Fruit fly (Drosophila melanogaster): Measurements from ENCODE around the gene CG9121.

The CG9121 gene

dm6 chr2L:5052367-5052914 is 1.6 kb upstream of the CG9121 start, which contains the start of gene senju (continued):
- TF ChIP-seq unc-4 (GFP tag; IDR thresholded peaks at IDR 0.05; ENCODE audit: partially characterized antibody) = peak; percentile 32; the same call in 1 of the 2 replicates
- peak; percentile 62 for TF ChIP-seq Hr39 (optimal IDR thresholded peaks at IDR 0.05)
- peak; percentile 76 for TF ChIP-seq CG18476 (GFP tag; optimal IDR thresholded peaks at IDR 0.05)
- TF ChIP-seq CG11560 (tag; IDR thresholded peaks at IDR 0.05) = no peak
- TF ChIP-seq CG9609 (GFP tag; optimal IDR thresholded peaks at IDR 0.05) = peak; percentile 87
- TF ChIP-seq CG17328 (GFP tag; IDR thresholded peaks at IDR 0.05) = peak; percentile 92
- peak; percentile 66 for TF ChIP-seq CG9876 (GFP tag; optimal IDR thresholded peaks at IDR 0.05)
- peak; percentile 60; the same call in 1 of the 3 replicates for TF ChIP-seq H15 (GFP tag; IDR thresholded peaks at IDR 0.05)
- TF ChIP-seq en (GFP tag; optimal IDR thresholded peaks at IDR 0.05) = peak; percentile 62
- peak; percentile 81 for TF ChIP-seq CG11723 (GFP tag; optimal IDR thresholded peaks at IDR 0.05)
- TF ChIP-seq CG16815 (GFP tag; optimal IDR thresholded peaks at IDR 0.05) = peak; percentile 73
- peak in 1 of 2 experiments; percentile 80 for TF ChIP-seq Eip74EF (GFP tag; optimal IDR thresholded peaks at IDR 0.05)
- TF ChIP-seq CG10543 (GFP tag; optimal IDR thresholded peaks at IDR 0.05) = peak; percentile 88
- peak; percentile 91 for TF ChIP-seq her (GFP tag; optimal IDR thresholded peaks at IDR 0.05)
- peak; percentile 30 for TF ChIP-seq bigmax (GFP tag; optimal IDR thresholded peaks at IDR 0.05)
- peak; percentile 86 for TF ChIP-seq pho (GFP tag; optimal IDR thresholded peaks at IDR 0.05)
- TF ChIP-seq Hmx (GFP tag; optimal IDR thresholded peaks at IDR 0.05) = peak; percentile 53
- TF ChIP-seq vfl (GFP tag; optimal IDR thresholded peaks at IDR 0.05) = peak; percentile 82
- peak; percentile 69 for TF ChIP-seq gsb-n (tag; optimal IDR thresholded peaks at IDR 0.05)
- peak; percentile 86 for TF ChIP-seq lmd (GFP tag; IDR thresholded peaks at IDR 0.05)
- peak; percentile 72 for TF ChIP-seq CG1529 (GFP tag; optimal IDR thresholded peaks at IDR 0.05)
- peak; percentile 86 for TF ChIP-seq Rfx (GFP tag; IDR thresholded peaks at IDR 0.05)
- TF ChIP-seq CG13894 (tag; optimal IDR thresholded peaks at IDR 0.05) = peak; percentile 82
- peak; percentile 90 for TF ChIP-seq CG30403 (GFP tag; optimal IDR thresholded peaks at IDR 0.05)
- peak; percentile 39 for TF ChIP-seq oc (tag; optimal IDR thresholded peaks at IDR 0.05)
- peak; percentile 62 for TF ChIP-seq CG9215 (GFP tag; IDR thresholded peaks at IDR 0.05)
- TF ChIP-seq CG2199 (GFP tag; IDR thresholded peaks at IDR 0.05) = 0 out of 3 replicates have a peak, but pooled peaks have one; percentile 35
- peak; percentile 83 for TF ChIP-seq CG9932 (GFP tag; IDR thresholded peaks at IDR 0.05)
- peak; percentile 72 for TF ChIP-seq CG8290 (GFP tag; optimal IDR thresholded peaks at IDR 0.05)
- TF ChIP-seq CG8290 (tag; optimal IDR thresholded peaks at IDR 0.05) = peak; percentile 33 to 91
- peak; percentile 65 for TF ChIP-seq CG14050 (GFP tag; IDR thresholded peaks at IDR 0.05)
- TF ChIP-seq Max (GFP tag; optimal IDR thresholded peaks at IDR 0.05) = peak; percentile 90
- TF ChIP-seq CG4617 (GFP tag; optimal IDR thresholded peaks at IDR 0.05; ENCODE audit: borderline replicate concordance) = peak; percentile 95
- TF ChIP-seq toy (GFP tag; IDR thresholded peaks at IDR 0.05) = peak; percentile 35; the same call in 1 of the 2 replicates
- TF ChIP-seq Stat92E (GFP tag; optimal IDR thresholded peaks at IDR 0.05) = peak in 1 of 3 experiments; percentile 8
- peak; percentile 77 for TF ChIP-seq Camta (GFP tag; optimal IDR thresholded peaks at IDR 0.05)
- peak; percentile 88 for TF ChIP-seq CG15514 (GFP tag; optimal IDR thresholded peaks at IDR 0.05)
- TF ChIP-seq caup (GFP tag; optimal IDR thresholded peaks at IDR 0.05; ENCODE audit: severe bottlenecking) = peak; percentile 92
- peak; percentile 80 for TF ChIP-seq HHEX (GFP tag; optimal IDR thresholded peaks at IDR 0.05)
- peak; percentile 61 for TF ChIP-seq ab (GFP tag; optimal IDR thresholded peaks at IDR 0.05)
- peak; percentile 71 for TF ChIP-seq CG1233 (GFP tag; optimal IDR thresholded peaks at IDR 0.05)
- peak; percentile 86 for TF ChIP-seq CG7556 (GFP tag; optimal IDR thresholded peaks at IDR 0.05)
- TF ChIP-seq z (GFP tag; IDR thresholded peaks at IDR 0.05) = 0 out of 3 replicates have a peak, but pooled peaks have one; percentile 33
- TF ChIP-seq pzg (GFP tag; optimal IDR thresholded peaks at IDR 0.05) = peak; percentile 95
- peak; percentile 94 for TF ChIP-seq lilli (GFP tag; optimal IDR thresholded peaks at IDR 0.05)
- peak; percentile 79 for TF ChIP-seq Usf (GFP tag; optimal IDR thresholded peaks at IDR 0.05)
- 0 out of 2 replicates have a peak, but pooled peaks have one; percentile 27 for TF ChIP-seq CG6272 (GFP tag; IDR thresholded peaks at IDR 0.05)
- TF ChIP-seq exex (tag; optimal IDR thresholded peaks at IDR 0.05) = peak; percentile 39
- peak; percentile 68 for TF ChIP-seq gcm2 (GFP tag; optimal IDR thresholded peaks at IDR 0.05)
- peak; percentile 75 for TF ChIP-seq ftz-f1 (GFP tag; optimal IDR thresholded peaks at IDR 0.05)

Measured in whole organism, embryonic.